Worm (Caenorhabditis elegans) whole organism, L3 larva: Measurements from ENCODE around the gene C02F4.4.

Experiments used
- R02D3.7 ChIP-seq: fragments of 150-350 bp; optimal IDR thresholded peaks from 2 replicates; lab custom pipeline; 2014; ENCODE audit warnings: missing biosample characterization, missing genetic modification characterization
- ZK546.5 ChIP-seq: sonication (generic microtip); optimal IDR thresholded peaks from 2 replicates; lab custom pipeline; 2017; ENCODE audit warnings: missing biosample characterization, missing genetic modification characterization
- aly-2 ChIP-seq: fragments of 150-350 bp; optimal IDR thresholded peaks from 2 replicates; lab custom pipeline; 2014; ENCODE audit warnings: missing biosample characterization, missing genetic modification characterization
- ama-1 ChIP-seq: fragments of 150-350 bp; optimal IDR thresholded peaks from 2 replicates; lab custom pipeline; 2018
- ceh-28 ChIP-seq: fragments of 150-350 bp; optimal IDR thresholded peaks from 2 replicates; lab custom pipeline; 2014; ENCODE audit warnings: missing biosample characterization, missing genetic modification reagents, missing genetic modification characterization
- ceh-82 ChIP-seq: fragments of 150-350 bp; optimal IDR thresholded peaks from 2 replicates; lab custom pipeline; 2014; ENCODE audit warnings: missing biosample characterization, missing genetic modification characterization
- ceh-9 ChIP-seq: sonication (generic microtip); optimal IDR thresholded peaks from 2 replicates; lab custom pipeline; 2018; ENCODE audit warnings: missing biosample characterization, missing genetic modification characterization
- daf-12 ChIP-seq: fragments of 150-350 bp; optimal IDR thresholded peaks from 2 replicates; lab custom pipeline; 2014; ENCODE audit warnings: missing biosample characterization, missing genetic modification reagents, missing genetic modification characterization
- egl-27 ChIP-seq: sonication (generic microtip); optimal IDR thresholded peaks from 4 replicates; lab custom pipeline; 2017; ENCODE audit warnings: missing biosample characterization, missing genetic modification reagents, missing genetic modification characterization
- egl-5 ChIP-seq: fragments of 150-350 bp; optimal IDR thresholded peaks from 2 replicates; lab custom pipeline; 2017; ENCODE audit warnings: missing biosample characterization, missing genetic modification reagents, missing genetic modification characterization, inconsistent platforms
- elt-1 ChIP-seq: fragments of 150-350 bp; optimal IDR thresholded peaks from 2 replicates; lab custom pipeline; 2014; ENCODE audit warnings: missing biosample characterization, missing genetic modification characterization
- elt-2 ChIP-seq: sonication (generic microtip); optimal IDR thresholded peaks from 2 replicates; lab custom pipeline; 2016; ENCODE audit warnings: missing genetic modification reagents, mild to moderate bottlenecking, missing genetic modification characterization, missing compliant biosample characterization
- elt-3 ChIP-seq, 3 experiments: fragments of 150-350 bp in 1 of 3; sonication (generic microtip) in 2 of 3; optimal IDR thresholded peaks; 2 replicates in 2 of 3; 4 replicates in 1 of 3; lab custom pipeline; 2014 to 2017; ENCODE audit warnings: missing biosample characterization in 3 of 3, missing genetic modification characterization in 3 of 3
- eor-1 ChIP-seq, 2 experiments: fragments of 150-350 bp; optimal IDR thresholded peaks; 2 replicates each; lab custom pipeline; 2014 to 2018; ENCODE audit warnings: missing biosample characterization in 2 of 2, missing genetic modification characterization in 2 of 2
- fkh-2 ChIP-seq: fragments of 150-350 bp; optimal IDR thresholded peaks from 2 replicates; lab custom pipeline; 2014; ENCODE audit warnings: missing biosample characterization, missing genetic modification reagents, missing genetic modification characterization
- fos-1 ChIP-seq: fragments of 150-350 bp; optimal IDR thresholded peaks from 2 replicates; lab custom pipeline; 2014; ENCODE audit warnings: missing biosample characterization, missing genetic modification characterization
- hmg-11 ChIP-seq: sonication (generic microtip); optimal IDR thresholded peaks from 2 replicates; lab custom pipeline; 2016; ENCODE audit warnings: missing genetic modification characterization, missing compliant biosample characterization
- jun-1 ChIP-seq: fragments of 150-350 bp; optimal IDR thresholded peaks from 2 replicates; lab custom pipeline; 2014; ENCODE audit warnings: missing biosample characterization, missing genetic modification reagents, missing genetic modification characterization
- lin-15B ChIP-seq: fragments of 150-350 bp; optimal IDR thresholded peaks from 2 replicates; lab custom pipeline; 2014; ENCODE audit warnings: missing biosample characterization, missing genetic modification characterization
- lin-39 ChIP-seq: fragments of 150-350 bp; optimal IDR thresholded peaks from 2 replicates; lab custom pipeline; 2018; ENCODE audit warnings: missing biosample characterization, missing genetic modification reagents, missing genetic modification characterization
- lsy-12 ChIP-seq: sonication (generic microtip); optimal IDR thresholded peaks from 2 replicates; lab custom pipeline; 2016; ENCODE audit warnings: mild to moderate bottlenecking, missing genetic modification characterization, missing compliant biosample characterization
- mdl-1 ChIP-seq: fragments of 150-350 bp; optimal IDR thresholded peaks from 2 replicates; lab custom pipeline; 2014; ENCODE audit warnings: missing biosample characterization, missing genetic modification characterization
- mml-1 ChIP-seq: fragments of 150-350 bp; sonication (generic microtip); optimal IDR thresholded peaks from 3 replicates; lab custom pipeline; 2014; ENCODE audit warnings: missing biosample characterization, missing genetic modification characterization
- nfya-1 ChIP-seq: sonication (generic microtip); optimal IDR thresholded peaks from 2 replicates; lab custom pipeline; 2017; ENCODE audit warnings: missing genetic modification characterization, mild to moderate bottlenecking, missing compliant biosample characterization, antibody characterized with exemption, moderate library complexity; ENCODE audit not compliant: insufficient read depth
- nhr-11 ChIP-seq: fragments of 150-350 bp; optimal IDR thresholded peaks from 2 replicates; lab custom pipeline; 2014; ENCODE audit warnings: missing biosample characterization, missing genetic modification characterization
- nhr-12 ChIP-seq: fragments of 150-350 bp; optimal IDR thresholded peaks from 2 replicates; lab custom pipeline; 2014; ENCODE audit warnings: missing biosample characterization, missing genetic modification characterization
- nhr-23 ChIP-seq: fragments of 150-350 bp; optimal IDR thresholded peaks from 2 replicates; lab custom pipeline; 2014; ENCODE audit warnings: missing biosample characterization, missing genetic modification reagents, missing genetic modification characterization
- nhr-237 ChIP-seq: fragments of 150-350 bp; optimal IDR thresholded peaks from 2 replicates; lab custom pipeline; 2014; ENCODE audit warnings: missing biosample characterization, missing genetic modification characterization
- nhr-25 ChIP-seq: sonication (generic microtip); optimal IDR thresholded peaks from 2 replicates; lab custom pipeline; 2017; ENCODE audit warnings: missing biosample characterization, missing genetic modification characterization
- nhr-28 ChIP-seq: fragments of 150-350 bp; optimal IDR thresholded peaks from 2 replicates; lab custom pipeline; 2014; ENCODE audit warnings: missing biosample characterization, missing genetic modification characterization
- nhr-43 ChIP-seq: sonication (generic microtip); optimal IDR thresholded peaks from 2 replicates; lab custom pipeline; 2016; ENCODE audit warnings: mild to moderate bottlenecking, missing genetic modification characterization, missing compliant biosample characterization; ENCODE audit not compliant: poor library complexity, severe bottlenecking
- nhr-67 ChIP-seq: fragments of 150-350 bp; optimal IDR thresholded peaks from 2 replicates; lab custom pipeline; 2014; ENCODE audit warnings: missing biosample characterization, missing genetic modification characterization
- nhr-76 ChIP-seq: fragments of 150-350 bp; sonication (generic microtip); optimal IDR thresholded peaks from 5 replicates; lab custom pipeline; 2014; ENCODE audit warnings: missing biosample characterization, missing genetic modification characterization
- nhr-77 ChIP-seq: fragments of 150-350 bp; optimal IDR thresholded peaks from 2 replicates; lab custom pipeline; 2014; ENCODE audit warnings: missing biosample characterization, missing genetic modification characterization
- pha-4 ChIP-seq: fragments of 150-350 bp; optimal IDR thresholded peaks from 2 replicates; lab custom pipeline; 2014; ENCODE audit warnings: missing biosample characterization, missing genetic modification reagents, missing genetic modification characterization
- pqm-1 ChIP-seq: fragments of 150-350 bp; optimal IDR thresholded peaks from 2 replicates; lab custom pipeline; 2017; ENCODE audit warnings: missing biosample characterization, missing genetic modification characterization, inconsistent platforms
- sea-2 ChIP-seq: fragments of 150-350 bp; sonication (generic microtip); optimal IDR thresholded peaks from 4 replicates; lab custom pipeline; 2014; ENCODE audit warnings: missing biosample characterization, missing genetic modification reagents, missing genetic modification characterization
- skn-1 ChIP-seq: fragments of 150-350 bp; optimal IDR thresholded peaks from 2 replicates; lab custom pipeline; 2014; ENCODE audit warnings: missing biosample characterization, missing genetic modification characterization
- snpc-4 ChIP-seq: fragments of 150-350 bp; optimal IDR thresholded peaks from 2 replicates; lab custom pipeline; 2014; ENCODE audit warnings: missing biosample characterization, missing genetic modification characterization
- tbx-2 ChIP-seq: sonication (generic microtip); optimal IDR thresholded peaks from 2 replicates; lab custom pipeline; 2016; ENCODE audit warnings: mild to moderate bottlenecking, missing genetic modification characterization, missing compliant biosample characterization
- unc-39 ChIP-seq: sonication (generic microtip); optimal IDR thresholded peaks from 4 replicates; lab custom pipeline; 2017; ENCODE audit warnings: missing biosample characterization, missing genetic modification characterization
- unc-62 ChIP-seq: fragments of 150-350 bp; sonication (generic microtip); optimal IDR thresholded peaks from 4 replicates; lab custom pipeline; 2014; ENCODE audit warnings: missing biosample characterization, missing genetic modification reagents, missing genetic modification characterization
- zag-1 ChIP-seq: fragments of 150-350 bp; optimal IDR thresholded peaks from 2 replicates; lab custom pipeline; 2014; ENCODE audit warnings: missing biosample characterization, missing genetic modification characterization
- ztf-11 ChIP-seq: fragments of 150-350 bp; optimal IDR thresholded peaks from 2 replicates; lab custom pipeline; 2014; ENCODE audit warnings: missing biosample characterization, missing genetic modification characterization
- ztf-4 ChIP-seq: fragments of 150-350 bp; optimal IDR thresholded peaks from 2 replicates; lab custom pipeline; 2014; ENCODE audit warnings: missing biosample characterization, missing genetic modification characterization

The C02F4.4 gene

ce11 chrIV:10498401-10498800 lies 16.6 kb downstream of the C02F4.4 start:
- TF ChIP-seq nhr-67 = no peak
- no peak for TF ChIP-seq lin-39 (tag; lab: Kevin White, UChicago)
- TF ChIP-seq ztf-4 (tag; lab: Kevin White, UChicago) = no peak
- TF ChIP-seq unc-62 (GFP tag; lab: Kevin White, UChicago) = no peak
- TF ChIP-seq ceh-28 (tag; lab: Kevin White, UChicago) = no peak
- no peak for TF ChIP-seq eor-1 (tag; optimal IDR thresholded peaks at IDR 0.05; lab: Kevin White, UChicago)
- TF ChIP-seq lin-15B (tag; lab: Kevin White, UChicago) = no peak
- TF ChIP-seq, all 47 proteins: peak for 0

ce11 chrIV:10489409-10489808 lies 25.6 kb downstream of the C02F4.4 start:
- no peak for TF ChIP-seq ceh-82 (tag; lab: Kevin White, UChicago)
- TF ChIP-seq hmg-11 (tag; lab: Kevin White, UChicago) = no peak
- no peak for TF ChIP-seq lin-39 (tag; lab: Kevin White, UChicago)
- TF ChIP-seq nhr-67 = no peak
- TF ChIP-seq nfya-1 (tag; lab: Kevin White, UChicago) = no peak
- no peak for TF ChIP-seq nhr-76 (tag; lab: Kevin White, UChicago)
- TF ChIP-seq tbx-2 (tag; lab: Kevin White, UChicago) = no peak
- no peak for TF ChIP-seq nhr-23 (tag; lab: Kevin White, UChicago)
- no peak for TF ChIP-seq R02D3.7 (tag; lab: Kevin White, UChicago)
- TF ChIP-seq fos-1 = no peak
- TF ChIP-seq egl-27 (tag; lab: Kevin White, UChicago) = no peak
- no peak for TF ChIP-seq nhr-12 (tag; lab: Kevin White, UChicago)
- TF ChIP-seq pha-4 (tag; lab: Kevin White, UChicago) = no peak
- no peak for TF ChIP-seq elt-3 (tag; optimal IDR thresholded peaks at IDR 0.05; lab: Kevin White, UChicago)
- no peak for TF ChIP-seq fkh-2 (tag; lab: Kevin White, UChicago)
- no peak for TF ChIP-seq mml-1 (tag; lab: Kevin White, UChicago)
- TF ChIP-seq daf-12 (tag; lab: Kevin White, UChicago) = no peak
- no peak for TF ChIP-seq ztf-11 (tag; lab: Kevin White, UChicago)
- no peak for TF ChIP-seq jun-1 (tag; lab: Kevin White, UChicago)
- no peak for TF ChIP-seq snpc-4 (tag; lab: Kevin White, UChicago)

ce11 chrIV:10483607-10484117 lies 31.4 kb downstream of the C02F4.4 start, which contains the start of the genes F01D4.5 and ced-5:
Gene F01D4.5 (minus strand): TSS chrIV:10483657.
Gene ced-5 (plus strand): TSS chrIV:10484110.
- no peak for TF ChIP-seq sea-2
- peak; percentile 69 for TF ChIP-seq pqm-1 (tag; lab: Kevin White, UChicago)
- peak; percentile 85 for TF ChIP-seq lin-15B (tag; lab: Kevin White, UChicago)
- no peak for TF ChIP-seq egl-27 (tag; lab: Kevin White, UChicago)
- TF ChIP-seq egl-5 = no peak
- no peak for TF ChIP-seq fos-1
- TF ChIP-seq hmg-11 (tag; lab: Kevin White, UChicago) = peak; percentile 45
- TF ChIP-seq zag-1 = no peak
- no peak for TF ChIP-seq ztf-11 (tag; lab: Kevin White, UChicago)
- no peak for TF ChIP-seq ceh-9
- TF ChIP-seq nhr-25 = peak; percentile 42
- peak; percentile 48 for TF ChIP-seq jun-1 (tag; lab: Kevin White, UChicago)
- peak; percentile 69 for TF ChIP-seq snpc-4 (tag; lab: Kevin White, UChicago)
- no peak for TF ChIP-seq nhr-11
- TF ChIP-seq elt-1 (tag; lab: Kevin White, UChicago) = peak; percentile 33
- no peak for TF ChIP-seq nhr-237 (tag; lab: Kevin White, UChicago)
- TF ChIP-seq nhr-12 (tag; lab: Kevin White, UChicago) = no peak
- peak; percentile 5 for TF ChIP-seq R02D3.7 (tag; lab: Kevin White, UChicago)
- no peak for TF ChIP-seq unc-62 (GFP tag; lab: Kevin White, UChicago)
- TF ChIP-seq ztf-4 (tag; lab: Kevin White, UChicago) = no peak
- no peak for TF ChIP-seq nhr-67
- TF ChIP-seq nhr-43 (tag; lab: Kevin White, UChicago) = peak; percentile 94
- peak; percentile 53 for TF ChIP-seq elt-2 (tag; lab: Kevin White, UChicago)
- TF ChIP-seq lsy-12 (tag; lab: Kevin White, UChicago) = peak; percentile 84
- peak; percentile 67 for TF ChIP-seq nfya-1 (tag; lab: Kevin White, UChicago)
- peak in 1 of 2 experiments; percentile 76 for TF ChIP-seq eor-1 (tag; optimal IDR thresholded peaks at IDR 0.05; lab: Kevin White, UChicago)
- TF ChIP-seq fkh-2 (tag; lab: Kevin White, UChicago) = no peak
- no peak for TF ChIP-seq ama-1 (lab: Kevin White, UChicago)
- TF ChIP-seq aly-2 (tag; lab: Kevin White, UChicago) = no peak
- no peak for TF ChIP-seq ceh-82 (tag; lab: Kevin White, UChicago)
- TF ChIP-seq mml-1 (tag; lab: Kevin White, UChicago) = no peak
- no peak for TF ChIP-seq nhr-76 (tag; lab: Kevin White, UChicago)
- no peak for TF ChIP-seq mdl-1
- no peak for TF ChIP-seq nhr-28 (tag; lab: Kevin White, UChicago)
- no peak for TF ChIP-seq lin-39 (tag; lab: Kevin White, UChicago)
- TF ChIP-seq ZK546.5 = no peak
- TF ChIP-seq ceh-28 (tag; lab: Kevin White, UChicago) = no peak
- no peak for TF ChIP-seq daf-12 (tag; lab: Kevin White, UChicago)
- no peak for TF ChIP-seq nhr-77 (tag; lab: Kevin White, UChicago)
- TF ChIP-seq unc-39 (tag; lab: Kevin White, UChicago) = no peak
- no peak for TF ChIP-seq elt-3 (tag; optimal IDR thresholded peaks at IDR 0.05; lab: Kevin White, UChicago)
- TF ChIP-seq skn-1 (tag; lab: Kevin White, UChicago) = peak; percentile 17
- peak; percentile 91 for TF ChIP-seq pha-4 (tag; lab: Kevin White, UChicago)
- peak; percentile 53 for TF ChIP-seq tbx-2 (tag; lab: Kevin White, UChicago)
- TF ChIP-seq nhr-23 (tag; lab: Kevin White, UChicago) = peak; percentile 84
